Fruit fly (Drosophila melanogaster): Measurements from ENCODE around the gene CG6171.

Gene CG6171

DNA sequence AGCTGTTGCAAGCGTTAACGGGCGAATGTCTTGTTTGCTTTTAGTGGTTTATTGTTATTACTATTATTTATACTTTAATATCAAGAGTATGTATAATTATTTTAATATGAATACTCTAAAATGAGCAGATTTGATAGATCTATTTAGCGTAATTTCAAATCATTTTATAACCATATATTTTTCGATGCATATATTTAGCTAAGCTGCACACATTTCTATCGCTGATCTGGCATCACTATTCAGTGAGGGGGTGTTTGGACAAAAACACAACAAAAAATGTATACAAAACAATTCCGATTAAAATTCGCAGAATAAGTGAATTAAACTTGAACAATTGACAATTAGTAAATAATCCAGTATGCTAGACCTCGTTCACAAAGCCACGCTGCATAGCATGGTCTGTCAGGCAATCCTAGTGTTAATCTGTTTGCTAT lies 12.6 kb downstream of the CG6171 start, which contains the start of the genes Trs33 and Tmtc4 (continued):
- TF ChIP-seq btn (GFP tag; optimal IDR thresholded peaks at IDR 0.05) (no peak), CG1602 (GFP tag; optimal IDR thresholded peaks at IDR 0.05) (peak; percentile 15), CG8944 (GFP tag; optimal IDR thresholded peaks at IDR 0.05) (no peak), Asciz (GFP tag; optimal IDR thresholded peaks at IDR 0.05) (no peak), CG4617 (GFP tag; optimal IDR thresholded peaks at IDR 0.05; ENCODE audit: borderline replicate concordance) (peak; percentile 72), Blimp-1 (GFP tag; optimal IDR thresholded peaks at IDR 0.05) (peak; percentile 31), CG17568 (GFP tag; optimal IDR thresholded peaks at IDR 0.05) (no peak), sug (tag; optimal IDR thresholded peaks at IDR 0.05) (peak; percentile 74), CG13296 (GFP tag; optimal IDR thresholded peaks at IDR 0.05) (peak; percentile 12), CG3838 (GFP tag; optimal IDR thresholded peaks at IDR 0.05) (no peak), nerfin-1 (tag; optimal IDR thresholded peaks at IDR 0.05) (peak; percentile 46), crol (GFP tag; IDR thresholded peaks at IDR 0.05) (peak; percentile 27; the same call in 1 of the 2 replicates), br (optimal IDR thresholded peaks at IDR 0.05) (no peak), lola (GFP tag; optimal IDR thresholded peaks at IDR 0.05) (peak in 1 of 3 experiments; percentile 40), Spps (tag; optimal IDR thresholded peaks at IDR 0.05) (no peak), CG17186 (GFP tag; optimal IDR thresholded peaks at IDR 0.05) (no peak), CG5180 (GFP tag; optimal IDR thresholded peaks at IDR 0.05) (peak; percentile 70), Fer1 (GFP tag; optimal IDR thresholded peaks at IDR 0.05) (peak; percentile 56), CG8388 (GFP tag; optimal IDR thresholded peaks at IDR 0.05) (peak; percentile 35), Bgb (GFP tag; IDR thresholded peaks at IDR 0.05; ENCODE audit: partially characterized antibody) (no peak), zen (tag; optimal IDR thresholded peaks at IDR 0.05) (no peak), Max (GFP tag; optimal IDR thresholded peaks at IDR 0.05) (no peak), MBD-R2 (GFP tag; IDR thresholded peaks at IDR 0.05) (peak; percentile 93), stwl (tag; optimal IDR thresholded peaks at IDR 0.05) (peak; percentile 39), chinmo (GFP tag; IDR thresholded peaks at IDR 0.05; ENCODE audit: partially characterized antibody) (no peak), CHES-1-like (GFP tag; optimal IDR thresholded peaks at IDR 0.05) (no peak), Scr (GFP tag; IDR thresholded peaks at IDR 0.05; ENCODE audit: partially characterized antibody) (peak; percentile 33; the same call in 1 of the 2 replicates), fd64A (GFP tag; optimal IDR thresholded peaks at IDR 0.05) (no peak), CG16779 (GFP tag; IDR thresholded peaks at IDR 0.05) (no peak), Ptx1 (GFP tag; IDR thresholded peaks at IDR 0.05) (0 out of 2 replicates have a peak, but pooled peaks have one; percentile 33), CG18619 (GFP tag; optimal IDR thresholded peaks at IDR 0.05) (no peak), Med (GFP tag) (peak; percentile 76), CG15514 (GFP tag; optimal IDR thresholded peaks at IDR 0.05) (peak; percentile 61), exex (tag; optimal IDR thresholded peaks at IDR 0.05) (peak; percentile 22), tup (GFP tag; optimal IDR thresholded peaks at IDR 0.05) (no peak), klu (GFP tag; IDR thresholded peaks at IDR 0.05) (peak; percentile 28; the same call in 1 of the 2 replicates), CG7556 (GFP tag; optimal IDR thresholded peaks at IDR 0.05) (peak; percentile 34), CG30403 (GFP tag; optimal IDR thresholded peaks at IDR 0.05) (peak; percentile 42), CG10209 (GFP tag; optimal IDR thresholded peaks at IDR 0.05) (peak; percentile 21), CG32767 (GFP tag; IDR thresholded peaks at IDR 0.05) (peak; percentile 22; the same call in 1 of the 2 replicates), CG4424 (GFP tag; optimal IDR thresholded peaks at IDR 0.05) (peak; percentile 26), CG17385 (GFP tag; optimal IDR thresholded peaks at IDR 0.05) (peak; percentile 44), CG6272 (GFP tag; IDR thresholded peaks at IDR 0.05) (no peak), BEAF-32 (GFP tag; optimal IDR thresholded peaks at IDR 0.05) (peak; percentile 25), CG11085 (GFP tag; IDR thresholded peaks at IDR 0.05) (no peak), bowl (GFP tag; IDR thresholded peaks at IDR 0.05) (no peak), CG12659 (GFP tag; optimal IDR thresholded peaks at IDR 0.05) (peak; percentile 61), CG11093 (GFP tag; IDR thresholded peaks at IDR 0.05) (no peak), shn (GFP tag; optimal IDR thresholded peaks at IDR 0.05) (no peak), sens (GFP tag) (peak; percentile 67)

Data from whole organism, embryonic.